Worm (Caenorhabditis elegans): Measurements from ENCODE around the gene C25D7.5.

Gene C25D7.5

ce11 chrV:15052368-15052767 lies at the start of gene C25D7.5, which contains the start of gene fbxa-82:
C25D7.5 (plus strand) TSS chrV:15052650.
fbxa-82 (minus strand) TSS chrV:15052530.
- TF ChIP-seq tbx-2 (tag; optimal IDR thresholded peaks at IDR 0.05) (no peak), unc-86 (tag; optimal IDR thresholded peaks at IDR 0.05) (no peak), pax-1 (tag; optimal IDR thresholded peaks at IDR 0.05) (no peak)

- no peak for TF ChIP-seq che-1 (tag; optimal IDR thresholded peaks at IDR 0.05)
- TF ChIP-seq nhr-232 (tag; optimal IDR thresholded peaks at IDR 0.05), result no peak
- TF ChIP-seq T23F11.4 (GFP tag; optimal IDR thresholded peaks at IDR 0.05), result no peak
- no peak for TF ChIP-seq pqm-1 (tag; optimal IDR thresholded peaks at IDR 0.05)
Measured at ce11 chrV:15004800-15005199, 47.6 kb upstream of the C25D7.5 start, which contains the start of gene hrde-2. hrde-2 (plus strand) TSS chrV:15005100.

ce11 chrV:15011560-15011959 lies 40.9 kb upstream of the C25D7.5 start, which contains the start of gene nmr-2:
nmr-2 (minus strand) TSS chrV:15011660.
- TF ChIP-seq ceh-45 (GFP tag; IDR thresholded peaks at IDR 0.05), result no peak
- no peak for TF ChIP-seq ztf-16 (tag; optimal IDR thresholded peaks at IDR 0.05)
- no peak for TF ChIP-seq sdc-2 (tag; optimal IDR thresholded peaks at IDR 0.05)
- TF ChIP-seq ets-4 (tag; optimal IDR thresholded peaks at IDR 0.05), result no peak
- TF ChIP-seq ref-2 (tag; optimal IDR thresholded peaks at IDR 0.05), result no peak
- TF ChIP-seq sox-4 (tag; optimal IDR thresholded peaks at IDR 0.05), result no peak
- no peak for TF ChIP-seq ama-1 (optimal IDR thresholded peaks at IDR 0.05)
- TF ChIP-seq hlh-15 (tag; optimal IDR thresholded peaks at IDR 0.05), result no peak
- no peak for TF ChIP-seq C08G9.2 (tag; optimal IDR thresholded peaks at IDR 0.05)
- no peak for TF ChIP-seq ceh-31 (tag; optimal IDR thresholded peaks at IDR 0.05)
- no peak for TF ChIP-seq tbx-7 (tag; optimal IDR thresholded peaks at IDR 0.05)
- no peak for TF ChIP-seq che-1 (tag; optimal IDR thresholded peaks at IDR 0.05)
- TF ChIP-seq F13H6.1 (tag; optimal IDR thresholded peaks at IDR 0.05), result no peak
- no peak for TF ChIP-seq pha-2 (tag; optimal IDR thresholded peaks at IDR 0.05)
- TF ChIP-seq ceh-24 (tag; optimal IDR thresholded peaks at IDR 0.05), result no peak
- no peak for TF ChIP-seq sox-2 (GFP tag; IDR thresholded peaks at IDR 0.05)
- no peak for TF ChIP-seq elt-2 (tag; optimal IDR thresholded peaks at IDR 0.05)
- no peak for TF ChIP-seq T23F11.4 (GFP tag; optimal IDR thresholded peaks at IDR 0.05)
- TF ChIP-seq ceh-34 (tag; optimal IDR thresholded peaks at IDR 0.05), result no peak
- TF ChIP-seq tbx-2 (tag; optimal IDR thresholded peaks at IDR 0.05), result no peak

ce11 chrV:15012542-15013301 lies 39.7 kb upstream of the C25D7.5 start:
- TF ChIP-seq nfya-1 (tag; optimal IDR thresholded peaks at IDR 0.05) (no peak), ztf-16 (tag; optimal IDR thresholded peaks at IDR 0.05) (no peak), C38D4.7 (GFP tag; optimal IDR thresholded peaks at IDR 0.05) (no peak), npax-4 (tag; optimal IDR thresholded peaks at IDR 0.05) (no peak), ceh-9 (tag; optimal IDR thresholded peaks at IDR 0.05) (no peak), elt-2 (tag; optimal IDR thresholded peaks at IDR 0.05) (no peak), pha-4 (tag; optimal IDR thresholded peaks at IDR 0.05) (no peak), ets-4 (tag; optimal IDR thresholded peaks at IDR 0.05) (no peak), ceh-34 (tag; optimal IDR thresholded peaks at IDR 0.05) (no peak), ceh-48 (tag; optimal IDR thresholded peaks at IDR 0.05) (no peak), fkh-6 (tag; optimal IDR thresholded peaks at IDR 0.05) (no peak)

- no peak for TF ChIP-seq lin-11 (tag; optimal IDR thresholded peaks at IDR 0.05)
- TF ChIP-seq pax-1 (tag; optimal IDR thresholded peaks at IDR 0.05), result no peak
- no peak for TF ChIP-seq unc-86 (tag; optimal IDR thresholded peaks at IDR 0.05)
- TF ChIP-seq ceh-45 (GFP tag; IDR thresholded peaks at IDR 0.05), result no peak
- TF ChIP-seq nfya-1 (tag; optimal IDR thresholded peaks at IDR 0.05), result no peak
- no peak for TF ChIP-seq npax-4 (tag; optimal IDR thresholded peaks at IDR 0.05)
- no peak for TF ChIP-seq ceh-31 (tag; optimal IDR thresholded peaks at IDR 0.05)
- no peak for TF ChIP-seq tbx-2 (tag; optimal IDR thresholded peaks at IDR 0.05)
- no peak for TF ChIP-seq K02D7.2 (tag; optimal IDR thresholded peaks at IDR 0.05)
- no peak for TF ChIP-seq K09A11.1 (tag; optimal IDR thresholded peaks at IDR 0.05; ENCODE audit: insufficient read depth)
- no peak for TF ChIP-seq rnt-1 (tag; optimal IDR thresholded peaks at IDR 0.05)
- no peak for TF ChIP-seq dve-1 (tag; optimal IDR thresholded peaks at IDR 0.05)
- TF ChIP-seq ceh-34 (tag; optimal IDR thresholded peaks at IDR 0.05), result no peak
- TF ChIP-seq che-1 (tag; optimal IDR thresholded peaks at IDR 0.05), result no peak
- no peak for TF ChIP-seq ceh-19 (GFP tag; optimal IDR thresholded peaks at IDR 0.05)
Measured at ce11 chrV:15013328-15013727, 39.1 kb upstream of the C25D7.5 start.
